Worm (Caenorhabditis elegans) whole organism, young adult: ENCODE data around the gene mcm-3AP.
A peak's percentile ranks its signal among the peaks of the same experiment; 100 is the strongest.

ENCODE experiments used
- B0019.2 ChIP-seq: fragments of 200-800 bp; sonication (Bioruptor generic); conservative IDR thresholded peaks from 2 replicates; pipeline ENCODE4 v1.3.6; 2022; ENCODE audit warnings: missing genetic modification reagents, missing genetic modification characterization, missing compliant biosample characterization
- B0261.1 ChIP-seq: sonication (generic microtip); optimal IDR thresholded peaks from 2 replicates; lab custom pipeline; 2016; ENCODE audit warnings: mild to moderate bottlenecking, missing genetic modification characterization, moderate library complexity, missing compliant biosample characterization
- C17E4.6 ChIP-seq: fragments of 200-800 bp; sonication (Bioruptor generic); IDR thresholded peaks from 2 replicates; pipeline ENCODE4 v1.3.6; 2022; ENCODE audit warnings: missing genetic modification reagents, missing genetic modification characterization, missing compliant biosample characterization
- D2030.7 ChIP-seq: fragments of 200-800 bp; sonication (Bioruptor generic); IDR thresholded peaks from 2 replicates; pipeline ENCODE4 v1.3.6; 2022; ENCODE audit warnings: missing genetic modification reagents, missing genetic modification characterization, missing compliant biosample characterization
- F10E7.11 ChIP-seq: sonication (generic microtip); optimal IDR thresholded peaks from 2 replicates; lab custom pipeline; 2017; ENCODE audit warnings: mild to moderate bottlenecking, missing genetic modification characterization, moderate library complexity, missing compliant biosample characterization
- F33H1.4 ChIP-seq: fragments of 200-800 bp; sonication (Bioruptor generic); IDR thresholded peaks from 2 replicates; pipeline ENCODE4 v1.3.6; 2022; ENCODE audit warnings: missing genetic modification reagents, missing genetic modification characterization, missing compliant biosample characterization
- F49E8.2 ChIP-seq: sonication (generic microtip); optimal IDR thresholded peaks from 3 replicates; lab custom pipeline; 2017; ENCODE audit warnings: missing genetic modification characterization, mild to moderate bottlenecking, missing compliant biosample characterization, antibody characterized with exemption, moderate library complexity; ENCODE audit not compliant: insufficient read depth
- F52B5.7 ChIP-seq: sonication (generic microtip); optimal IDR thresholded peaks from 2 replicates; lab custom pipeline; 2016; ENCODE audit warnings: mild to moderate bottlenecking, missing genetic modification characterization, missing compliant biosample characterization
- K11D2.4 ChIP-seq: fragments of 200-800 bp; sonication (Bioruptor generic); IDR thresholded peaks from 2 replicates; pipeline ENCODE4 v1.3.6; 2022; ENCODE audit warnings: missing genetic modification reagents, missing genetic modification characterization, missing compliant biosample characterization
- T07F8.4 ChIP-seq: sonication (generic microtip); optimal IDR thresholded peaks from 2 replicates; lab custom pipeline; 2016; ENCODE audit warnings: mild to moderate bottlenecking, missing genetic modification characterization, moderate library complexity, missing compliant biosample characterization
- T26A5.8 ChIP-seq: sonication (generic microtip); optimal IDR thresholded peaks from 2 replicates; lab custom pipeline; 2016; ENCODE audit warnings: missing genetic modification characterization, missing compliant biosample characterization
- Y53G8AR.9 ChIP-seq: fragments of 200-800 bp; sonication (Bioruptor generic); conservative IDR thresholded peaks from 2 replicates; pipeline ENCODE4 v1.3.6; 2022; ENCODE audit warnings: missing genetic modification reagents, missing genetic modification characterization, missing compliant biosample characterization
- Y67H2A.10 ChIP-seq: fragments of 200-800 bp; sonication (Bioruptor generic); conservative IDR thresholded peaks from 2 replicates; pipeline ENCODE4 v1.3.6; 2022; ENCODE audit warnings: missing genetic modification reagents, missing genetic modification characterization, missing compliant biosample characterization
- ama-1 ChIP-seq, 3 experiments: fragments of 150-350 bp in 1 of 3; sonication (generic microtip) in 2 of 3; optimal IDR thresholded peaks; 2 replicates each; lab custom pipeline; 2014 to 2018; ENCODE audit warnings: missing biosample characterization in 2 of 3, missing genetic modification characterization in 2 of 3, missing genetic modification reagents in 2 of 3
- atf-7 ChIP-seq: sonication (generic microtip); optimal IDR thresholded peaks from 2 replicates; lab custom pipeline; 2017; ENCODE audit warnings: mild to moderate bottlenecking, missing genetic modification characterization, missing compliant biosample characterization
- athp-1 ChIP-seq: sonication (generic microtip); optimal IDR thresholded peaks from 2 replicates; lab custom pipeline; 2017; ENCODE audit warnings: mild to moderate bottlenecking, missing genetic modification characterization, missing compliant biosample characterization
- attf-5 ChIP-seq: fragments of 200-800 bp; sonication (Bioruptor generic); optimal IDR thresholded peaks from 2 replicates; lab custom pipeline; 2018; ENCODE audit warnings: mild to moderate bottlenecking, missing genetic modification characterization, missing compliant biosample characterization
- ccch-3 ChIP-seq: fragments of 200-800 bp; sonication (Bioruptor generic); optimal IDR thresholded peaks from 2 replicates; lab custom pipeline; 2018; ENCODE audit warnings: mild to moderate bottlenecking, missing genetic modification characterization, missing compliant biosample characterization
- ceh-100 ChIP-seq: fragments of 200-800 bp; sonication (Bioruptor generic); IDR thresholded peaks from 2 replicates; pipeline ENCODE4 v1.3.6; 2022; ENCODE audit warnings: missing genetic modification reagents, missing genetic modification characterization, missing compliant biosample characterization
- ceh-27 ChIP-seq: fragments of 200-800 bp; sonication (Bioruptor generic); optimal IDR thresholded peaks from 2 replicates; lab custom pipeline; 2018; ENCODE audit warnings: mild to moderate bottlenecking, missing genetic modification characterization, moderate library complexity, missing compliant biosample characterization
- ceh-79 ChIP-seq: sonication (generic microtip); optimal IDR thresholded peaks from 2 replicates; lab custom pipeline; 2017; ENCODE audit warnings: mild to moderate bottlenecking, missing genetic modification characterization, missing compliant biosample characterization
- die-1 ChIP-seq: sonication (generic microtip); optimal IDR thresholded peaks from 2 replicates; lab custom pipeline; 2016; ENCODE audit warnings: missing genotype, mild to moderate bottlenecking, missing genetic modification characterization, missing compliant biosample characterization
- dpff-1 ChIP-seq: sonication (generic microtip); optimal IDR thresholded peaks from 2 replicates; lab custom pipeline; 2017; ENCODE audit warnings: mild to moderate bottlenecking, missing genetic modification characterization, missing compliant biosample characterization
- dpl-1 ChIP-seq: fragments of 150-350 bp; optimal IDR thresholded peaks from 2 replicates; lab custom pipeline; 2014; ENCODE audit warnings: missing biosample characterization, missing genetic modification reagents, missing genetic modification characterization
- efl-1 ChIP-seq: fragments of 150-350 bp; optimal IDR thresholded peaks from 2 replicates; lab custom pipeline; 2014; ENCODE audit warnings: missing biosample characterization, missing genetic modification reagents, missing genetic modification characterization
- egrh-3 ChIP-seq: fragments of 200-800 bp; sonication (Bioruptor generic); IDR thresholded peaks from 2 replicates; pipeline ENCODE4 v1.3.6; 2022; ENCODE audit warnings: missing genetic modification reagents, missing genetic modification characterization, missing compliant biosample characterization
- fkh-3 ChIP-seq: sonication (generic microtip); optimal IDR thresholded peaks from 2 replicates; lab custom pipeline; 2016; ENCODE audit warnings: mild to moderate bottlenecking, missing genetic modification characterization, missing compliant biosample characterization
- hlh-12 ChIP-seq: sonication (generic microtip); optimal IDR thresholded peaks from 2 replicates; lab custom pipeline; 2016; ENCODE audit warnings: missing genetic modification characterization, missing compliant biosample characterization
- let-607 ChIP-seq, 2 experiments: fragments of 200-800 bp in 1 of 2; sonication (Bioruptor generic) in 1 of 2; sonication (generic microtip) in 1 of 2; optimal IDR thresholded peaks; 2 replicates each; lab custom pipeline; 2016 to 2018; ENCODE audit warnings: mild to moderate bottlenecking in 2 of 2, missing compliant biosample characterization in 2 of 2, missing genetic modification characterization in 2 of 2, moderate library complexity in 2 of 2, missing genotype in 1 of 2
- lin-35 ChIP-seq, 3 experiments: fragments of 150-350 bp in 2 of 3; sonication (generic microtip) in 1 of 3; optimal IDR thresholded peaks; 2 replicates each; lab custom pipeline; 2014 to 2018; ENCODE audit warnings: missing biosample characterization in 3 of 3, missing genetic modification characterization in 3 of 3, missing genetic modification reagents in 3 of 3
- madf-3 ChIP-seq: fragments of 200-800 bp; sonication (Bioruptor generic); IDR thresholded peaks from 2 replicates; pipeline ENCODE4 v1.3.6; 2022; ENCODE audit warnings: missing genetic modification reagents, missing genetic modification characterization, missing compliant biosample characterization
- madf-8 ChIP-seq: fragments of 200-800 bp; sonication (Bioruptor generic); conservative IDR thresholded peaks from 2 replicates; pipeline ENCODE4 v1.3.6; 2022; ENCODE audit warnings: missing genetic modification reagents, missing genetic modification characterization, missing compliant biosample characterization
- mcd-1 ChIP-seq: fragments of 200-800 bp; sonication (Bioruptor generic); IDR thresholded peaks from 2 replicates; pipeline ENCODE4 v1.3.6; 2022; ENCODE audit warnings: missing genetic modification reagents, missing genetic modification characterization, missing compliant biosample characterization
- nfyb-1 ChIP-seq: fragments of 200-800 bp; sonication (Bioruptor generic); IDR thresholded peaks from 2 replicates; pipeline ENCODE4 v1.3.6; 2022; ENCODE audit warnings: missing genetic modification reagents, missing genetic modification characterization, missing compliant biosample characterization
- nhr-27 ChIP-seq: fragments of 200-800 bp; sonication (Bioruptor generic); optimal IDR thresholded peaks from 2 replicates; lab custom pipeline; 2018; ENCODE audit warnings: mild to moderate bottlenecking, missing genetic modification characterization, moderate library complexity, missing compliant biosample characterization
- nhr-90 ChIP-seq: sonication (generic microtip); optimal IDR thresholded peaks from 2 replicates; lab custom pipeline; 2016; ENCODE audit warnings: missing genotype, mild to moderate bottlenecking, missing genetic modification characterization, missing compliant biosample characterization
- rcor-1 ChIP-seq: fragments of 200-800 bp; sonication (Bioruptor generic); IDR thresholded peaks from 2 replicates; pipeline ENCODE4 v1.3.6; 2022; ENCODE audit warnings: missing genetic modification reagents, missing genetic modification characterization, missing compliant biosample characterization
- repo-1 ChIP-seq: sonication (generic microtip); optimal IDR thresholded peaks from 2 replicates; lab custom pipeline; 2017; ENCODE audit warnings: mild to moderate bottlenecking, missing genetic modification characterization, missing compliant biosample characterization
- snpc-1.3 ChIP-seq: sonication (generic microtip); optimal IDR thresholded peaks from 2 replicates; lab custom pipeline; 2017; ENCODE audit warnings: missing genetic modification characterization, mild to moderate bottlenecking, missing compliant biosample characterization, antibody characterized with exemption, moderate library complexity, missing genotype, missing genetic modification reagents; ENCODE audit not compliant: insufficient read depth
- snpc-3.4 ChIP-seq: sonication (generic microtip); optimal IDR thresholded peaks from 2 replicates; lab custom pipeline; 2017; ENCODE audit warnings: missing genetic modification characterization, mild to moderate bottlenecking, missing compliant biosample characterization, antibody characterized with exemption, moderate library complexity, missing genotype, missing genetic modification reagents
- snpc-4 ChIP-seq, 5 experiments: fragments of 150-350 bp in 1 of 5; sonication (generic microtip) in 4 of 5; optimal IDR thresholded peaks; 2 replicates each; lab custom pipeline; 2014 to 2018; ENCODE audit warnings: missing genetic modification characterization in 5 of 5, missing biosample characterization in 3 of 5, antibody characterized with exemption in 2 of 5, mild to moderate bottlenecking in 2 of 5, missing compliant biosample characterization in 2 of 5, missing genotype in 2 of 5, moderate library complexity in 2 of 5, missing genetic modification reagents in 1 of 5
- unc-62 ChIP-seq: fragments of 150-350 bp; optimal IDR thresholded peaks from 2 replicates; lab custom pipeline; 2014; ENCODE audit warnings: missing biosample characterization, missing genetic modification reagents, missing genetic modification characterization
- xnd-1 ChIP-seq: sonication (generic microtip); optimal IDR thresholded peaks from 2 replicates; lab custom pipeline; 2016; ENCODE audit warnings: missing genotype, missing genetic modification reagents, missing genetic modification characterization, missing compliant biosample characterization
- ztf-22 ChIP-seq: fragments of 200-800 bp; sonication (Bioruptor generic); optimal IDR thresholded peaks from 2 replicates; lab custom pipeline; 2018; ENCODE audit warnings: mild to moderate bottlenecking, missing genetic modification characterization, moderate library complexity, missing compliant biosample characterization
- ztf-25 ChIP-seq: fragments of 200-800 bp; sonication (Bioruptor generic); IDR thresholded peaks from 2 replicates; pipeline ENCODE4 v1.3.6; 2022; ENCODE audit warnings: missing genetic modification reagents, missing genetic modification characterization, missing compliant biosample characterization
- ztf-28 ChIP-seq: fragments of 200-800 bp; sonication (Bioruptor generic); IDR thresholded peaks from 2 replicates; pipeline ENCODE4 v1.3.6; 2022; ENCODE audit warnings: missing genetic modification reagents, missing genetic modification characterization, missing compliant biosample characterization
- ztf-3 ChIP-seq: fragments of 200-800 bp; sonication (Bioruptor generic); optimal IDR thresholded peaks from 2 replicates; lab custom pipeline; 2018; ENCODE audit warnings: mild to moderate bottlenecking, missing genetic modification characterization, missing compliant biosample characterization

mcm-3AP gene

ce11 chrIV:7902221-7902904 is 46.1 kb upstream of the mcm-3AP start, which contains the start of gene arp-11 (continued):
- TF ChIP-seq F10E7.11 (tag; lab: Kevin White, UChicago) (no peak), die-1 (tag; lab: Kevin White, UChicago) (no peak), madf-3 (no peak), let-607 (tag; optimal IDR thresholded peaks at IDR 0.05; lab: Kevin White, UChicago) (peak in 1 of 2 experiments; percentile 1), ztf-3 (GFP tag; lab: Kevin White, UChicago) (no peak), F52B5.7 (tag; lab: Kevin White, UChicago) (no peak), efl-1 (GFP tag; lab: Kevin White, UChicago) (peak; percentile 26), F33H1.4 (peak; percentile 26; the same call in 1 of the 2 replicates), B0261.1 (tag; lab: Kevin White, UChicago) (no peak), dpl-1 (GFP tag; lab: Kevin White, UChicago) (no peak), snpc-1.3 (tag; lab: Kevin White, UChicago) (peak; percentile 29), B0019.2 (GFP tag; lab: Robert Waterston, UW) (no peak), madf-8 (GFP tag; lab: Robert Waterston, UW) (no peak), mcd-1 (GFP tag; lab: Robert Waterston, UW) (no peak), nhr-90 (no peak), K11D2.4 (GFP tag; lab: Robert Waterston, UW) (no peak), fkh-3 (no peak), C17E4.6 (no peak), Y53G8AR.9 (GFP tag; lab: Robert Waterston, UW) (no peak), ccch-3 (GFP tag; lab: Kevin White, UChicago) (no peak), ztf-25 (GFP tag; lab: Robert Waterston, UW) (no peak), hlh-12 (tag; lab: Kevin White, UChicago) (no peak), nhr-27 (tag; lab: Kevin White, UChicago) (no peak), ceh-27 (peak; percentile 30), lin-35 (GFP tag; optimal IDR thresholded peaks at IDR 0.05; lab: Kevin White, UChicago) (peak in 1 of 3 experiments; percentile 49), attf-5 (GFP tag; lab: Kevin White, UChicago) (peak; percentile 84), nfyb-1 (GFP tag; lab: Robert Waterston, UW) (no peak), athp-1 (tag; lab: Kevin White, UChicago) (no peak), Y67H2A.10 (GFP tag; lab: Robert Waterston, UW) (no peak), rcor-1 (GFP tag; lab: Robert Waterston, UW) (no peak), T26A5.8 (tag; lab: Kevin White, UChicago) (no peak), ceh-100 (GFP tag; lab: Robert Waterston, UW) (no peak), repo-1 (tag; lab: Kevin White, UChicago) (no peak), dpff-1 (tag; lab: Kevin White, UChicago) (no peak), D2030.7 (GFP tag; lab: Robert Waterston, UW) (no peak), egrh-3 (GFP tag; lab: Robert Waterston, UW) (no peak), snpc-4 (GFP tag; optimal IDR thresholded peaks at IDR 0.05; lab: Kevin White, UChicago) (no peak), snpc-4 (tag; optimal IDR thresholded peaks at IDR 0.05; lab: Kevin White, UChicago) (peak in 3 of 4 experiments; percentile 50 to 59 (median 51)), ama-1 (optimal IDR thresholded peaks at IDR 0.05; lab: Kevin White, UChicago) (no peak), ama-1 (GFP tag; optimal IDR thresholded peaks at IDR 0.05; lab: Kevin White, UChicago) (no peak), xnd-1 (tag; lab: Kevin White, UChicago) (no peak), T07F8.4 (tag; lab: Kevin White, UChicago) (no peak), unc-62 (no peak), F49E8.2 (tag; lab: Kevin White, UChicago) (no peak), atf-7 (tag; lab: Kevin White, UChicago) (peak; percentile 96), ztf-28 (GFP tag; lab: Robert Waterston, UW) (no peak), ceh-79 (tag; lab: Kevin White, UChicago) (no peak), snpc-3.4 (tag; lab: Kevin White, UChicago) (peak; percentile 11), ztf-22 (GFP tag; lab: Kevin White, UChicago) (no peak)
